Worm (Caenorhabditis elegans) whole organism, late embryonic: Measurements from ENCODE around the gene nep-22.

ENCODE experiments used
- C38D4.7 ChIP-seq: fragments of 200-800 bp; sonication (Bioruptor generic); optimal IDR thresholded peaks from 2 replicates; lab custom pipeline; 2018; ENCODE audit warnings: mild to moderate bottlenecking, missing genetic modification characterization, moderate library complexity, missing compliant biosample characterization
- F13H6.1 ChIP-seq: sonication (generic microtip); optimal IDR thresholded peaks from 2 replicates; lab custom pipeline; 2016; ENCODE audit warnings: missing genetic modification characterization, missing compliant biosample characterization
- ama-1 ChIP-seq: fragments of 150-350 bp; optimal IDR thresholded peaks from 2 replicates; lab custom pipeline; 2014
- ceh-2 ChIP-seq: sonication (generic microtip); optimal IDR thresholded peaks from 2 replicates; lab custom pipeline; 2016; ENCODE audit warnings: missing genotype, missing genetic modification characterization, missing compliant biosample characterization
- ceh-22 ChIP-seq: sonication (generic microtip); optimal IDR thresholded peaks from 2 replicates; lab custom pipeline; 2017; ENCODE audit warnings: missing biosample characterization, missing genetic modification characterization
- ceh-31 ChIP-seq: sonication (generic microtip); optimal IDR thresholded peaks from 2 replicates; lab custom pipeline; 2016; ENCODE audit warnings: missing genetic modification characterization, missing compliant biosample characterization
- ceh-45 ChIP-seq: fragments of 200-800 bp; sonication (Bioruptor generic); IDR thresholded peaks from 2 replicates; pipeline ENCODE4 v1.3.6; 2022; ENCODE audit warnings: missing genetic modification reagents, missing genetic modification characterization, missing compliant biosample characterization
- ceh-48 ChIP-seq: sonication (generic microtip); optimal IDR thresholded peaks from 2 replicates; lab custom pipeline; 2016; ENCODE audit warnings: missing genetic modification characterization, inconsistent platforms, missing compliant biosample characterization
- ceh-6 ChIP-seq: fragments of 200-800 bp; sonication (Bioruptor generic); optimal IDR thresholded peaks from 2 replicates; lab custom pipeline; 2018; ENCODE audit warnings: mild to moderate bottlenecking, missing genetic modification characterization, missing compliant biosample characterization
- ceh-9 ChIP-seq: sonication (generic microtip); optimal IDR thresholded peaks from 2 replicates; lab custom pipeline; 2016; ENCODE audit warnings: mild to moderate bottlenecking, missing genetic modification characterization, inconsistent platforms, missing compliant biosample characterization
- dmd-4 ChIP-seq: sonication (generic microtip); optimal IDR thresholded peaks from 2 replicates; lab custom pipeline; 2016; ENCODE audit warnings: borderline replicate concordance, missing genetic modification characterization, missing compliant biosample characterization
- dve-1 ChIP-seq: sonication (generic microtip); optimal IDR thresholded peaks from 2 replicates; lab custom pipeline; 2017; ENCODE audit warnings: antibody characterized with exemption, mild to moderate bottlenecking, missing genetic modification characterization, missing compliant biosample characterization
- elt-2 ChIP-seq: sonication (generic microtip); optimal IDR thresholded peaks from 2 replicates; lab custom pipeline; 2016; ENCODE audit warnings: missing genetic modification reagents, missing genetic modification characterization, missing compliant biosample characterization
- elt-4 ChIP-seq: sonication (generic microtip); optimal IDR thresholded peaks from 2 replicates; lab custom pipeline; 2016; ENCODE audit warnings: missing genetic modification characterization, missing compliant biosample characterization
- ets-4 ChIP-seq: sonication (generic microtip); optimal IDR thresholded peaks from 2 replicates; lab custom pipeline; 2016; ENCODE audit warnings: missing genetic modification characterization, missing compliant biosample characterization
- eyg-1 ChIP-seq: sonication (generic microtip); optimal IDR thresholded peaks from 2 replicates; lab custom pipeline; 2016; ENCODE audit warnings: missing genotype, missing genetic modification characterization, missing compliant biosample characterization
- fax-1 ChIP-seq: sonication (generic microtip); optimal IDR thresholded peaks from 2 replicates; lab custom pipeline; 2016; ENCODE audit warnings: missing genotype, missing genetic modification characterization, missing compliant biosample characterization
- fkh-10 ChIP-seq: fragments of 150-350 bp; optimal IDR thresholded peaks from 2 replicates; lab custom pipeline; 2014; ENCODE audit warnings: missing biosample characterization, missing genetic modification reagents, missing genetic modification characterization
- fkh-6 ChIP-seq: sonication (generic microtip); optimal IDR thresholded peaks from 2 replicates; lab custom pipeline; 2016; ENCODE audit warnings: missing genetic modification characterization, missing compliant biosample characterization
- gmeb-2 ChIP-seq: sonication (generic microtip); optimal IDR thresholded peaks from 2 replicates; lab custom pipeline; 2016; ENCODE audit warnings: missing genetic modification characterization, inconsistent platforms, missing compliant biosample characterization
- hlh-13 ChIP-seq: fragments of 200-800 bp; sonication (Bioruptor generic); optimal IDR thresholded peaks from 2 replicates; lab custom pipeline; 2018; ENCODE audit warnings: mild to moderate bottlenecking, missing genetic modification characterization, missing compliant biosample characterization
- hlh-6 ChIP-seq: sonication (generic microtip); optimal IDR thresholded peaks from 2 replicates; lab custom pipeline; 2016; ENCODE audit warnings: missing genotype, missing genetic modification characterization, missing compliant biosample characterization
- hlh-8 ChIP-seq: sonication (generic microtip); optimal IDR thresholded peaks from 2 replicates; lab custom pipeline; 2016; ENCODE audit warnings: missing genotype, missing genetic modification characterization, missing compliant biosample characterization
- lim-6 ChIP-seq: sonication (generic microtip); optimal IDR thresholded peaks from 2 replicates; lab custom pipeline; 2016; ENCODE audit warnings: missing genetic modification characterization, missing compliant biosample characterization
- lin-11 ChIP-seq: fragments of 200-800 bp; sonication (Bioruptor generic); optimal IDR thresholded peaks from 2 replicates; lab custom pipeline; 2018; ENCODE audit warnings: mild to moderate bottlenecking, missing genetic modification characterization, missing compliant biosample characterization
- madf-2 ChIP-seq: sonication (generic microtip); optimal IDR thresholded peaks from 2 replicates; lab custom pipeline; 2017; ENCODE audit warnings: missing genetic modification characterization, missing compliant biosample characterization
- nfya-1 ChIP-seq: sonication (generic microtip); optimal IDR thresholded peaks from 2 replicates; lab custom pipeline; 2017; ENCODE audit warnings: missing genetic modification characterization, mild to moderate bottlenecking, missing compliant biosample characterization, antibody characterized with exemption, moderate library complexity
- npax-4 ChIP-seq: sonication (generic microtip); optimal IDR thresholded peaks from 2 replicates; lab custom pipeline; 2016; ENCODE audit warnings: missing genetic modification characterization, missing compliant biosample characterization
- odd-2 ChIP-seq: sonication (generic microtip); optimal IDR thresholded peaks from 2 replicates; lab custom pipeline; 2017; ENCODE audit warnings: antibody characterized with exemption, mild to moderate bottlenecking, missing genetic modification characterization, missing compliant biosample characterization
- pag-3 ChIP-seq: sonication (generic microtip); optimal IDR thresholded peaks from 2 replicates; lab custom pipeline; 2016; ENCODE audit warnings: missing compliant biosample characterization, missing genetic modification characterization, borderline replicate concordance
- pat-9 ChIP-seq: fragments of 200-800 bp; sonication (Bioruptor generic); optimal IDR thresholded peaks from 2 replicates; lab custom pipeline; 2018; ENCODE audit warnings: mild to moderate bottlenecking, missing genetic modification characterization, moderate library complexity, missing compliant biosample characterization
- pha-4 ChIP-seq: fragments of 150-350 bp; optimal IDR thresholded peaks from 2 replicates; lab custom pipeline; 2018; ENCODE audit warnings: missing biosample characterization, missing genetic modification reagents, missing genetic modification characterization
- ref-2 ChIP-seq: sonication (generic microtip); optimal IDR thresholded peaks from 2 replicates; lab custom pipeline; 2016; ENCODE audit warnings: missing genetic modification characterization, missing compliant biosample characterization
- sox-2 ChIP-seq: fragments of 200-800 bp; sonication (Bioruptor generic); IDR thresholded peaks from 2 replicates; pipeline ENCODE4 v1.3.6; 2022; ENCODE audit warnings: missing genetic modification reagents, missing genetic modification characterization, missing compliant biosample characterization
- unc-42 ChIP-seq: sonication (generic microtip); optimal IDR thresholded peaks from 2 replicates; lab custom pipeline; 2016; ENCODE audit warnings: missing genotype, missing genetic modification characterization, missing compliant biosample characterization
- unc-86 ChIP-seq: sonication (generic microtip); optimal IDR thresholded peaks from 2 replicates; lab custom pipeline; 2016; ENCODE audit warnings: missing genetic modification characterization, missing compliant biosample characterization
- zip-5 ChIP-seq: sonication (generic microtip); optimal IDR thresholded peaks from 2 replicates; lab custom pipeline; 2016; ENCODE audit warnings: missing genetic modification characterization, missing compliant biosample characterization
- ztf-16 ChIP-seq: sonication (generic microtip); optimal IDR thresholded peaks from 2 replicates; lab custom pipeline; 2017; ENCODE audit warnings: missing genetic modification characterization, missing compliant biosample characterization

Gene nep-22

ce11 chrX:9010418-9010817 lies 23.9 kb upstream of the nep-22 start, which contains the start of gene C24A3.9:
Gene C24A3.9, minus strand, starts transcription at chrX:9010518.
- TF ChIP-seq ztf-16 (tag; lab: Kevin White, UChicago) (no peak), madf-2 (tag; lab: Kevin White, UChicago) (no peak), lin-11 (tag; lab: Kevin White, UChicago) (no peak), npax-4 (tag; lab: Kevin White, UChicago) (no peak)

- no peak for TF ChIP-seq ref-2 (tag; lab: Kevin White, UChicago)
- no peak for TF ChIP-seq elt-4
- no peak for TF ChIP-seq hlh-13
- no peak for TF ChIP-seq zip-5 (tag; lab: Kevin White, UChicago)
- TF ChIP-seq hlh-8 (tag; lab: Kevin White, UChicago): no peak
- no peak for TF ChIP-seq eyg-1 (tag; lab: Kevin White, UChicago)
- no peak for TF ChIP-seq ceh-48 (tag; lab: Kevin White, UChicago)
- TF ChIP-seq ceh-9 (tag; lab: Kevin White, UChicago): no peak
- TF ChIP-seq ceh-6 (GFP tag; lab: Kevin White, UChicago): no peak
- TF ChIP-seq ceh-22: no peak
- no peak for TF ChIP-seq lim-6 (tag; lab: Kevin White, UChicago)
- no peak for TF ChIP-seq dve-1 (tag; lab: Kevin White, UChicago)
- no peak for TF ChIP-seq ceh-2 (tag; lab: Kevin White, UChicago)
- TF ChIP-seq ama-1 (lab: Kevin White, UChicago): no peak
Measured at ce11 chrX:9011471-9011870, 22.9 kb upstream of the nep-22 start.

ce11 chrX:9014451-9014850 lies 19.9 kb upstream of the nep-22 start:
- TF ChIP-seq ama-1 (lab: Kevin White, UChicago) (no peak), pha-4 (no peak), ets-4 (tag; lab: Kevin White, UChicago) (no peak), nfya-1 (tag; lab: Kevin White, UChicago) (no peak), C38D4.7 (GFP tag; lab: Kevin White, UChicago) (no peak), pat-9 (no peak), ztf-16 (tag; lab: Kevin White, UChicago) (no peak), madf-2 (tag; lab: Kevin White, UChicago) (no peak), dmd-4 (no peak), hlh-6 (no peak), npax-4 (tag; lab: Kevin White, UChicago) (no peak)

ce11 chrX:9015420-9015819 lies 18.9 kb upstream of the nep-22 start, which contains the start of gene T25B6.4:
Gene T25B6.4, plus strand, starts transcription at chrX:9015720.
- TF ChIP-seq F13H6.1 (no peak), C38D4.7 (GFP tag; lab: Kevin White, UChicago) (no peak), unc-42 (tag; lab: Kevin White, UChicago) (no peak), ceh-9 (tag; lab: Kevin White, UChicago) (no peak), fax-1 (tag; lab: Kevin White, UChicago) (no peak)
- TF ChIP-seq, all 69 proteins: peak for 0

- TF ChIP-seq unc-86 (tag; lab: Kevin White, UChicago): no peak
- TF ChIP-seq gmeb-2 (tag; lab: Kevin White, UChicago): no peak
- TF ChIP-seq F13H6.1: no peak
- no peak for TF ChIP-seq elt-2 (tag; lab: Kevin White, UChicago)
- TF ChIP-seq pha-4: no peak
- TF ChIP-seq fkh-6: no peak
- TF ChIP-seq odd-2: no peak
- TF ChIP-seq ceh-31 (tag; lab: Kevin White, UChicago): no peak
- no peak for TF ChIP-seq pag-3 (tag; lab: Kevin White, UChicago)
- no peak for TF ChIP-seq ceh-45 (GFP tag; lab: Robert Waterston, UW)
- TF ChIP-seq fkh-10: no peak
- TF ChIP-seq sox-2 (GFP tag; lab: Robert Waterston, UW): no peak
Measured at ce11 chrX:9021645-9022044, 12.7 kb upstream of the nep-22 start, which contains the start of gene T25B6.5. Gene T25B6.5, minus strand, starts transcription at chrX:9021745.
